Worm (Caenorhabditis elegans) whole organism, L4 larva: Measurements from ENCODE around the gene C39B5.10.
A peak's percentile ranks its signal among the peaks of the same experiment; 100 is the strongest.

Source experiments
- D1046.2 ChIP-seq: fragments of 200-800 bp; sonication (Bioruptor generic); IDR thresholded peaks from 2 replicates; pipeline ENCODE4 v1.3.6; 2022; ENCODE audit warnings: missing genetic modification characterization, missing compliant biosample characterization
- F26F4.8 ChIP-seq: fragments of 200-800 bp; sonication (Bioruptor generic); conservative IDR thresholded peaks from 2 replicates; pipeline ENCODE4 v1.3.6; 2022; ENCODE audit warnings: missing genetic modification characterization, missing compliant biosample characterization
- F49E8.2 ChIP-seq: sonication (generic microtip); optimal IDR thresholded peaks from 2 replicates; lab custom pipeline; 2016; ENCODE audit warnings: missing compliant biosample characterization, mild to moderate bottlenecking, missing genetic modification characterization, borderline replicate concordance
- Y105C5A.15 ChIP-seq: fragments of 200-800 bp; sonication (Bioruptor generic); IDR thresholded peaks from 2 replicates; pipeline ENCODE4 v1.3.6; 2022; ENCODE audit warnings: missing genetic modification characterization, missing compliant biosample characterization
- Y5F2A.4 ChIP-seq: fragments of 200-800 bp; sonication (Bioruptor generic); optimal IDR thresholded peaks from 2 replicates; lab custom pipeline; 2018; ENCODE audit warnings: mild to moderate bottlenecking, missing genetic modification characterization, missing compliant biosample characterization
- ZK337.2 ChIP-seq: fragments of 200-800 bp; sonication (Bioruptor generic); IDR thresholded peaks from 2 replicates; pipeline ENCODE4 v1.3.6; 2022; ENCODE audit warnings: missing genetic modification reagents, missing genetic modification characterization, missing compliant biosample characterization
- ZK546.5 ChIP-seq, 2 experiments: sonication (generic microtip); optimal IDR thresholded peaks; 2 replicates each; lab custom pipeline; 2017; ENCODE audit warnings: missing biosample characterization in 2 of 2, missing genetic modification characterization in 2 of 2
- ceh-62 ChIP-seq: sonication (generic microtip); optimal IDR thresholded peaks from 2 replicates; lab custom pipeline; 2017; ENCODE audit warnings: missing biosample characterization, missing genetic modification characterization
- ceh-82 ChIP-seq: sonication (generic microtip); optimal IDR thresholded peaks from 2 replicates; lab custom pipeline; 2017; ENCODE audit warnings: missing biosample characterization, missing genetic modification characterization
- ctbp-1 ChIP-seq: fragments of 200-800 bp; sonication (Bioruptor generic); IDR thresholded peaks from 2 replicates; pipeline ENCODE4 v1.3.6; 2022; ENCODE audit warnings: missing genetic modification reagents, missing genetic modification characterization, missing compliant biosample characterization
- daf-16 ChIP-seq, 3 experiments: sonication (generic microtip); optimal IDR thresholded peaks; 2 replicates each; lab custom pipeline; 2016 to 2017; ENCODE audit warnings: missing genetic modification characterization in 3 of 3, missing genetic modification reagents in 3 of 3, mild to moderate bottlenecking in 2 of 3, missing compliant biosample characterization in 2 of 3, missing biosample characterization in 1 of 3, moderate library complexity in 1 of 3
- daf-8 ChIP-seq: fragments of 200-800 bp; sonication (Bioruptor generic); IDR thresholded peaks from 2 replicates; pipeline ENCODE4 v1.3.6; 2022; ENCODE audit warnings: missing genetic modification characterization, missing compliant biosample characterization
- dmd-6 ChIP-seq: fragments of 200-800 bp; sonication (Bioruptor generic); IDR thresholded peaks from 2 replicates; pipeline ENCODE4 v1.3.6; 2022; ENCODE audit warnings: missing genetic modification reagents, missing genetic modification characterization, missing compliant biosample characterization
- dmd-8 ChIP-seq: fragments of 200-800 bp; sonication (Bioruptor generic); IDR thresholded peaks from 2 replicates; pipeline ENCODE4 v1.3.6; 2022; ENCODE audit warnings: missing genetic modification characterization, missing compliant biosample characterization
- dpl-1 ChIP-seq: fragments of 150-350 bp; optimal IDR thresholded peaks from 2 replicates; lab custom pipeline; 2014; ENCODE audit warnings: missing biosample characterization, missing genetic modification reagents, missing genetic modification characterization
- duxl-1 ChIP-seq: sonication (generic microtip); optimal IDR thresholded peaks from 2 replicates; lab custom pipeline; 2016; ENCODE audit warnings: mild to moderate bottlenecking, missing genetic modification characterization, moderate library complexity, missing compliant biosample characterization; ENCODE audit not compliant: poor library complexity
- dve-1 ChIP-seq: sonication (generic microtip); optimal IDR thresholded peaks from 2 replicates; lab custom pipeline; 2017; ENCODE audit warnings: antibody characterized with exemption, mild to moderate bottlenecking, missing genetic modification characterization, missing compliant biosample characterization; ENCODE audit not compliant: insufficient read depth
- egl-43 ChIP-seq: fragments of 200-800 bp; sonication (Bioruptor generic); IDR thresholded peaks from 2 replicates; pipeline ENCODE4 v1.3.6; 2022; ENCODE audit warnings: missing genetic modification reagents, missing genetic modification characterization, missing compliant biosample characterization
- hlh-11 ChIP-seq: fragments of 200-800 bp; sonication (Bioruptor generic); optimal IDR thresholded peaks from 2 replicates; lab custom pipeline; 2018; ENCODE audit warnings: mild to moderate bottlenecking, missing genetic modification characterization, missing compliant biosample characterization
- hmg-1.1 ChIP-seq: fragments of 200-800 bp; sonication (Bioruptor generic); IDR thresholded peaks from 2 replicates; pipeline ENCODE4 v1.3.6; 2022; ENCODE audit warnings: missing genetic modification reagents, missing genetic modification characterization, missing compliant biosample characterization
- jun-1 ChIP-seq: fragments of 150-350 bp; optimal IDR thresholded peaks from 2 replicates; lab custom pipeline; 2014; ENCODE audit warnings: missing biosample characterization, missing genetic modification reagents, missing genetic modification characterization
- mdl-1 ChIP-seq, 2 experiments: fragments of 150-350 bp in 1 of 2; sonication (generic microtip) in 1 of 2; optimal IDR thresholded peaks; 2 replicates each; lab custom pipeline; 2014 to 2017; ENCODE audit warnings: missing biosample characterization in 2 of 2, missing genetic modification characterization in 2 of 2
- mdt-29 ChIP-seq: fragments of 200-800 bp; sonication (Bioruptor generic); IDR thresholded peaks from 2 replicates; pipeline ENCODE4 v1.3.6; 2022; ENCODE audit warnings: missing genetic modification reagents, missing genetic modification characterization, missing compliant biosample characterization
- mep-1 ChIP-seq: fragments of 150-350 bp; sonication (generic microtip); optimal IDR thresholded peaks from 3 replicates; lab custom pipeline; 2014; ENCODE audit warnings: missing biosample characterization, missing genetic modification characterization
- mes-2 ChIP-seq: sonication (generic microtip); optimal IDR thresholded peaks from 2 replicates; lab custom pipeline; 2016; ENCODE audit warnings: missing genotype, mild to moderate bottlenecking, missing genetic modification characterization, missing compliant biosample characterization; ENCODE audit not compliant: poor library complexity, severe bottlenecking
- mxl-2 ChIP-seq: fragments of 200-800 bp; sonication (Bioruptor generic); conservative IDR thresholded peaks from 2 replicates; pipeline ENCODE4 v1.3.6; 2022; ENCODE audit warnings: missing genetic modification reagents, missing genetic modification characterization, missing compliant biosample characterization
- mxl-3 ChIP-seq: fragments of 200-800 bp; sonication (Bioruptor generic); optimal IDR thresholded peaks from 2 replicates; lab custom pipeline; 2018; ENCODE audit warnings: mild to moderate bottlenecking, missing genetic modification characterization, missing compliant biosample characterization
- nhr-11 ChIP-seq: fragments of 150-350 bp; optimal IDR thresholded peaks from 2 replicates; lab custom pipeline; 2014; ENCODE audit warnings: missing biosample characterization, missing genetic modification characterization
- nhr-111 ChIP-seq: fragments of 200-800 bp; sonication (Bioruptor generic); optimal IDR thresholded peaks from 2 replicates; lab custom pipeline; 2018; ENCODE audit warnings: mild to moderate bottlenecking, missing genetic modification characterization, missing compliant biosample characterization
- nhr-28 ChIP-seq: fragments of 150-350 bp; optimal IDR thresholded peaks from 2 replicates; lab custom pipeline; 2014; ENCODE audit warnings: missing biosample characterization, missing genetic modification characterization
- nhr-48 ChIP-seq: sonication (generic microtip); optimal IDR thresholded peaks from 2 replicates; lab custom pipeline; 2016; ENCODE audit warnings: mild to moderate bottlenecking, missing genetic modification characterization, missing compliant biosample characterization
- nhr-76 ChIP-seq: fragments of 150-350 bp; optimal IDR thresholded peaks from 2 replicates; lab custom pipeline; 2014; ENCODE audit warnings: missing biosample characterization, missing genetic modification characterization
- nhr-77 ChIP-seq: fragments of 150-350 bp; optimal IDR thresholded peaks from 2 replicates; lab custom pipeline; 2014; ENCODE audit warnings: missing biosample characterization, missing genetic modification characterization
- php-3 ChIP-seq: fragments of 200-800 bp; sonication (Bioruptor generic); IDR thresholded peaks from 2 replicates; pipeline ENCODE4 v1.3.6; 2022; ENCODE audit warnings: missing genetic modification reagents, missing genetic modification characterization, missing compliant biosample characterization
- saeg-2 ChIP-seq: fragments of 200-800 bp; sonication (Bioruptor generic); IDR thresholded peaks from 2 replicates; pipeline ENCODE4 v1.3.6; 2022; ENCODE audit warnings: missing genetic modification reagents, missing genetic modification characterization, missing compliant biosample characterization
- sdz-12 ChIP-seq: fragments of 200-800 bp; sonication (Bioruptor generic); optimal IDR thresholded peaks from 2 replicates; lab custom pipeline; 2018; ENCODE audit warnings: mild to moderate bottlenecking, missing genetic modification characterization, missing compliant biosample characterization
- skn-1 ChIP-seq: fragments of 150-350 bp; optimal IDR thresholded peaks from 2 replicates; lab custom pipeline; 2014; ENCODE audit warnings: missing biosample characterization, missing genetic modification characterization
- snpc-4 ChIP-seq: fragments of 150-350 bp; optimal IDR thresholded peaks from 2 replicates; lab custom pipeline; 2014; ENCODE audit warnings: missing biosample characterization, missing genetic modification characterization
- unc-62 ChIP-seq, 3 experiments: fragments of 150-350 bp in 1 of 3; sonication (generic microtip); optimal IDR thresholded peaks in 2 of 3; peaks in 1 of 3; 1 replicate in 1 of 3; 2 replicates in 2 of 3; lab custom pipeline; 2014 to 2017; ENCODE audit warnings: missing biosample characterization in 3 of 3, missing genetic modification characterization in 3 of 3, missing genetic modification reagents in 3 of 3, missing genotype in 1 of 3
- zag-1 ChIP-seq: fragments of 150-350 bp; optimal IDR thresholded peaks from 2 replicates; lab custom pipeline; 2014; ENCODE audit warnings: missing biosample characterization, missing genetic modification characterization
- zfp-2 ChIP-seq: sonication (generic microtip); optimal IDR thresholded peaks from 2 replicates; lab custom pipeline; 2016; ENCODE audit warnings: mild to moderate bottlenecking, missing genetic modification characterization, missing compliant biosample characterization
- zip-2 ChIP-seq: fragments of 150-350 bp; optimal IDR thresholded peaks from 2 replicates; lab custom pipeline; 2014; ENCODE audit warnings: missing biosample characterization, missing genetic modification characterization
- ztf-7 ChIP-seq: fragments of 150-350 bp; optimal IDR thresholded peaks from 2 replicates; lab custom pipeline; 2014; ENCODE audit warnings: missing biosample characterization, missing genetic modification characterization

Gene C39B5.10

DNA sequence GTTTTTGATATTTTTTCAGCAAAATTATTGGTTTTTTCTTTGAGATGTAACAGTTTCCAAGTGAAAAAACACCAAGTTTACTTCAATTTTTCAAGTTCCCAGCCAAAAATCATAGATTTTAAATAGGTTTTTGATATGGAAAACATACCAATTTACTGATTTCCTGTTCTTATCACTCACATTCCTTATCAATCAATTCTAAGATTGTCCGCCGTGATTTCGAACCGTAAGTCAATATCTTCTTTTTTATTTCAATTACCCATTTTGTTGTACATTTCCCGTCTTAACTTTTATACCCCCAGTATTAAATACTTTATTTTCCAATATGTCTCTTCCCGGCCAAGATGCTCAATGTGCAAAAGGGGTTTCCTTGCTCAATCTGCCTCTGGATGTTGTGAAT lies 15.0 kb downstream of the C39B5.10 start, which contains the start of gene fbxa-38:
TSS of gene fbxa-38 (plus strand) at position 195 of the 400 bp plus-strand sequence.
- TF ChIP-seq snpc-4 (tag; lab: Kevin White, UChicago): no peak
- no peak for TF ChIP-seq nhr-77 (tag; lab: Kevin White, UChicago)
- TF ChIP-seq dmd-6 (GFP tag; lab: Robert Waterston, UW): no peak
- TF ChIP-seq nhr-11 (tag; lab: Kevin White, UChicago): no peak

DNA sequence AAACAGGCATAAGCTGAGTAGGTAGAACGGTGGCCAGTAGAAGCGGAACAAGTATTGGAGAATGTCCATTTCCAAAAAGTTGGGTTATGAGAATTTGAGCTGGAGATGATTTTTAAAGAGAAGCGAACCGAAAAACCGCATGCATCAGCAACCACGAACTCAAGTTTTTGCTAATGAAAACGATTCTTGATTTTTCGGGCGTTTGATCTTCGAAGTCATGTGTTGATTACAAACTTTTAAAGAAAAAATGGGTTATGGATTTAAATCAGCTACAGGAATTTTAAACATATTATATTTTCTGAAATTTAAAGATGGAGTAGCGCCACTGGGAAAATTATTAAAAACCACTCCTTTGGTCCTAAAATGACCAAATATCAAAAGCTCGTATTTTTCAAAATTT lies 15.5 kb downstream of the C39B5.10 start, which contains the start of gene srd-65:
TSS of gene srd-65 (minus strand) at position 101 of the 400 bp plus-strand sequence.
- TF ChIP-seq ZK337.2 (GFP tag; lab: Robert Waterston, UW): no peak
- TF ChIP-seq nhr-11 (tag; lab: Kevin White, UChicago): no peak
- no peak for TF ChIP-seq mep-1 (tag; lab: Kevin White, UChicago)
- TF ChIP-seq daf-16 (GFP tag; optimal IDR thresholded peaks at IDR 0.05; lab: Kevin White, UChicago): no peak
- no peak for TF ChIP-seq daf-16 (tag; optimal IDR thresholded peaks at IDR 0.05; lab: Kevin White, UChicago)
- TF ChIP-seq mxl-2 (GFP tag; lab: Robert Waterston, UW): no peak
- TF ChIP-seq ztf-7 (tag; lab: Kevin White, UChicago): no peak
- TF ChIP-seq ceh-62: no peak
- no peak for TF ChIP-seq saeg-2
- TF ChIP-seq zfp-2 (tag; lab: Kevin White, UChicago): no peak
- TF ChIP-seq nhr-111 (GFP tag; lab: Kevin White, UChicago): no peak
- no peak for TF ChIP-seq egl-43 (GFP tag; lab: Robert Waterston, UW)
- TF ChIP-seq ceh-82 (tag; lab: Kevin White, UChicago): no peak
- TF ChIP-seq daf-8 (GFP tag; lab: Robert Waterston, UW): no peak
- no peak for TF ChIP-seq mes-2 (tag; lab: Kevin White, UChicago)
- no peak for TF ChIP-seq sdz-12 (GFP tag; lab: Kevin White, UChicago)
- TF ChIP-seq skn-1 (tag; lab: Kevin White, UChicago): no peak

DNA sequence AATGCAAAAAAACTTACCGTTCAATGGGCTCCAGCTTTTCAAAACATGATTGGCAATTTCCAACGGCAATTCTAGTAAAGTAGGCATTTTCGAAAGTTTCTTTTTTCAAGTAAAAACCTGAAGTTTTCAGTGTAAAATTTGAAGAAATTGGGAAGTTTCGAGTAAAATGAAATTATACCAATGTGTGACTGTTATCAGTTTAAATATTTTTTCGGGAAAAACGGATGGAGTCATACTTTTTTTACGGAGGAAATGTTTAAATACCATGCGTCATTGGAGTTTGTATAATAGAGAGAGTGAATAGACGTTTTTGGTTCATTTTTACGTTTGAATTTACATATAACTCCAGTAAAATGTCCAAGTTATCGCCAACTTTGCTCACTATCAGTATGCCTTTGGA lies 20.0 kb downstream of the C39B5.10 start, which contains the start of gene fbxa-12:
TSS of gene fbxa-12 (plus strand) at position 301 of the 400 bp plus-strand sequence.
- TF ChIP-seq ZK546.5 (tag; optimal IDR thresholded peaks at IDR 0.05; lab: Kevin White, UChicago) (no peak), duxl-1 (tag; lab: Kevin White, UChicago) (no peak), nhr-77 (tag; lab: Kevin White, UChicago) (no peak), mdt-29 (no peak), F26F4.8 (GFP tag; lab: Robert Waterston, UW) (no peak)
- TF ChIP-seq, all 104 proteins: peak for 0

ce11 chrIII:2212343-2212742 lies 27.1 kb downstream of the C39B5.10 start:
- TF ChIP-seq Y5F2A.4 (GFP tag; lab: Kevin White, UChicago) (no peak), php-3 (GFP tag; lab: Robert Waterston, UW) (peak; percentile 58; the same call in 1 of the 2 replicates), hlh-11 (tag; lab: Kevin White, UChicago) (peak; percentile 26), zag-1 (tag; lab: Kevin White, UChicago) (no peak), mep-1 (tag; lab: Kevin White, UChicago) (no peak), mdl-1 (tag; optimal IDR thresholded peaks at IDR 0.05; lab: Kevin White, UChicago) (no peak), nhr-28 (tag; lab: Kevin White, UChicago) (peak; percentile 19), skn-1 (tag; lab: Kevin White, UChicago) (no peak), unc-62 (GFP tag; optimal IDR thresholded peaks at IDR 0.05 in 1 of 2; lab: Kevin White, UChicago) (peak in 1 of 2 experiments; percentile 13), unc-62 (tag; optimal IDR thresholded peaks at IDR 0.05; lab: Kevin White, UChicago) (no peak), jun-1 (tag; lab: Kevin White, UChicago) (no peak), dmd-8 (GFP tag; lab: Robert Waterston, UW) (no peak), mxl-3 (peak; percentile 29), zip-2 (tag; lab: Kevin White, UChicago) (no peak), daf-8 (GFP tag; lab: Robert Waterston, UW) (no peak), D1046.2 (GFP tag; lab: Robert Waterston, UW) (no peak), daf-16 (GFP tag; optimal IDR thresholded peaks at IDR 0.05; lab: Kevin White, UChicago) (no peak), daf-16 (tag; optimal IDR thresholded peaks at IDR 0.05; lab: Kevin White, UChicago) (peak; percentile 50), mes-2 (tag; lab: Kevin White, UChicago) (no peak), Y105C5A.15 (GFP tag; lab: Robert Waterston, UW) (no peak), nhr-48 (tag; lab: Kevin White, UChicago) (no peak), hmg-1.1 (no peak), dpl-1 (GFP tag; lab: Kevin White, UChicago) (no peak), dmd-6 (GFP tag; lab: Robert Waterston, UW) (peak; percentile 53), dve-1 (tag; lab: Kevin White, UChicago) (peak; percentile 38), ctbp-1 (GFP tag; lab: Robert Waterston, UW) (no peak), F49E8.2 (tag; lab: Kevin White, UChicago) (no peak), ceh-82 (tag; lab: Kevin White, UChicago) (no peak), nhr-76 (tag; lab: Kevin White, UChicago) (no peak)
